Worm (Caenorhabditis elegans): ENCODE measurements around the gene sqt-3.

ce11 chrV:12347854-12348253 is 4.7 kb upstream of the sqt-3 start:
- no peak for TF ChIP-seq sma-9 (GFP tag; optimal IDR thresholded peaks at IDR 0.05)
- no peak for TF ChIP-seq sma-9 (tag; optimal IDR thresholded peaks at IDR 0.05)
- TF ChIP-seq dmd-4 (tag; optimal IDR thresholded peaks at IDR 0.05), result no peak

Data from whole organism, L2 larva.